Fruit fly (Drosophila melanogaster) whole organism, embryonic: ENCODE data around the gene Tango5.

ENCODE experiments used
- Atf-2 ChIP-seq: fragments of 200-800 bp; sonication (Bioruptor generic); optimal IDR thresholded peaks from 2 replicates; lab custom pipeline; 2016; ENCODE audit warnings: missing biosample characterization, missing genetic modification characterization
- Atf6 ChIP-seq: fragments of 200-800 bp; sonication (Bioruptor generic); IDR thresholded peaks from 2 replicates; pipeline ENCODE4 v1.3.6; 2022; ENCODE audit warnings: missing biosample characterization, missing genetic modification characterization
- Awh ChIP-seq: fragments of 200-800 bp; sonication (Bioruptor generic); IDR thresholded peaks from 2 replicates; pipeline ENCODE4, ENCODE4 v1.3.6; 2022; ENCODE audit warnings: missing biosample characterization, missing genetic modification characterization
- BEAF-32 ChIP-seq: fragments of 200-800 bp; sonication (Bioruptor generic); optimal IDR thresholded peaks from 3 replicates; lab custom pipeline; 2017; ENCODE audit warnings: missing biosample characterization, missing genetic modification characterization, mild to moderate bottlenecking, moderate library complexity, missing genetic modification reagents
- CG10321 ChIP-seq: fragments of 200-800 bp; sonication (Bioruptor generic); IDR thresholded peaks from 2 replicates; pipeline ENCODE4 v1.3.6; 2022; ENCODE audit warnings: missing biosample characterization, missing genetic modification characterization
- CG10366 ChIP-seq: fragments of 200-800 bp; sonication (Bioruptor generic); IDR thresholded peaks from 2 replicates; pipeline ENCODE4 v1.3.6; 2022; ENCODE audit warnings: missing biosample characterization, missing genetic modification characterization
- CG10462 ChIP-seq: fragments of 200-800 bp; sonication (Bioruptor generic); optimal IDR thresholded peaks from 2 replicates; lab custom pipeline; 2016; ENCODE audit warnings: missing biosample characterization, missing genetic modification characterization
- CG11560 ChIP-seq: fragments of 200-800 bp; sonication (Bioruptor generic); IDR thresholded peaks from 3 replicates; pipeline ENCODE4 v1.3.6; 2022; ENCODE audit warnings: missing biosample characterization, missing genetic modification characterization
- CG12236 ChIP-seq: fragments of 200-800 bp; sonication (Bioruptor generic); optimal IDR thresholded peaks from 2 replicates; lab custom pipeline; 2016; ENCODE audit warnings: missing biosample characterization, missing genetic modification characterization
- CG12299 ChIP-seq: fragments of 200-800 bp; sonication (Bioruptor generic); optimal IDR thresholded peaks from 2 replicates; lab custom pipeline; 2018; ENCODE audit warnings: missing biosample characterization, mild to moderate bottlenecking, missing genetic modification characterization
- CG13287 ChIP-seq: fragments of 200-800 bp; sonication (Bioruptor generic); IDR thresholded peaks from 2 replicates; pipeline ENCODE4 v1.3.6; 2022; ENCODE audit warnings: missing biosample characterization, missing genetic modification characterization; ENCODE audit not compliant: partially characterized antibody
- CG13424 ChIP-seq: fragments of 200-800 bp; sonication (Bioruptor generic); optimal IDR thresholded peaks from 2 replicates; lab custom pipeline; 2019; ENCODE audit warnings: missing biosample characterization, mild to moderate bottlenecking, missing genetic modification characterization, moderate library complexity
- CG13894 ChIP-seq: fragments of 200-800 bp; sonication (Bioruptor generic); optimal IDR thresholded peaks from 3 replicates; lab custom pipeline; 2018; ENCODE audit warnings: missing biosample characterization, mild to moderate bottlenecking, missing genetic modification characterization, moderate library complexity
- CG14710 ChIP-seq: fragments of 200-800 bp; sonication (Bioruptor generic); optimal IDR thresholded peaks from 3 replicates; lab custom pipeline; 2019; ENCODE audit warnings: missing biosample characterization, mild to moderate bottlenecking, missing genetic modification characterization, moderate library complexity
- CG17186 ChIP-seq: fragments of 200-800 bp; sonication (Bioruptor generic); optimal IDR thresholded peaks from 3 replicates; lab custom pipeline; 2017; ENCODE audit warnings: missing biosample characterization, missing genetic modification reagents, missing genetic modification characterization
- CG17385 ChIP-seq: fragments of 200-800 bp; sonication (Bioruptor generic); optimal IDR thresholded peaks from 3 replicates; lab custom pipeline; 2018; ENCODE audit warnings: missing biosample characterization, mild to moderate bottlenecking, missing genetic modification characterization
- CG17829 ChIP-seq: fragments of 200-800 bp; optimal IDR thresholded peaks from 2 replicates; lab custom pipeline; 2019; ENCODE audit warnings: missing biosample characterization, mild to moderate bottlenecking, missing genetic modification characterization, moderate library complexity
- CG17912 ChIP-seq: fragments of 200-800 bp; sonication (Bioruptor generic); optimal IDR thresholded peaks from 2 replicates; lab custom pipeline; 2018; ENCODE audit warnings: missing biosample characterization, mild to moderate bottlenecking, missing genetic modification characterization
- CG2889 ChIP-seq: fragments of 200-800 bp; sonication (Bioruptor generic); IDR thresholded peaks from 3 replicates; pipeline ENCODE4 v1.3.6; 2022; ENCODE audit warnings: missing biosample characterization, missing genetic modification characterization
- CG30403 ChIP-seq: fragments of 200-800 bp; sonication (Bioruptor generic); optimal IDR thresholded peaks from 3 replicates; lab custom pipeline; 2016; ENCODE audit warnings: missing biosample characterization, missing genetic modification characterization
- CG31365 ChIP-seq: fragments of 200-800 bp; sonication (Bioruptor generic); optimal IDR thresholded peaks from 2 replicates; lab custom pipeline; 2018; ENCODE audit warnings: missing biosample characterization, mild to moderate bottlenecking, missing genetic modification characterization
- CG31441 ChIP-seq: fragments of 200-800 bp; sonication (Bioruptor generic); IDR thresholded peaks from 2 replicates; pipeline ENCODE4 v1.3.6; 2022; ENCODE audit warnings: missing biosample characterization, missing genetic modification characterization
- CG6254 ChIP-seq: fragments of 200-800 bp; sonication (Bioruptor generic); optimal IDR thresholded peaks from 3 replicates; lab custom pipeline; 2017; ENCODE audit warnings: mild to moderate bottlenecking, missing biosample characterization, missing genetic modification reagents, missing genetic modification characterization
- Chrac-16 ChIP-seq: fragments of 200-800 bp; sonication (Bioruptor generic); optimal IDR thresholded peaks from 3 replicates; lab custom pipeline; 2016; ENCODE audit warnings: missing biosample characterization, missing genetic modification characterization
- CrebB ChIP-seq: fragments of 200-800 bp; sonication (Bioruptor generic); optimal IDR thresholded peaks from 3 replicates; lab custom pipeline; 2018; ENCODE audit warnings: missing biosample characterization, mild to moderate bottlenecking, missing genetic modification characterization
- Dbx ChIP-seq: fragments of 200-800 bp; sonication (Bioruptor generic); IDR thresholded peaks from 3 replicates; pipeline ENCODE4 v1.3.6; 2022; ENCODE audit warnings: missing biosample characterization, missing genetic modification characterization
- Dek ChIP-seq: fragments of 200-800 bp; sonication (Bioruptor generic); optimal IDR thresholded peaks from 3 replicates; lab custom pipeline; 2019; ENCODE audit warnings: missing biosample characterization, mild to moderate bottlenecking, missing genetic modification characterization, moderate library complexity
- Dip3 ChIP-seq: fragments of 200-800 bp; sonication (Bioruptor generic); optimal IDR thresholded peaks from 3 replicates; lab custom pipeline; 2016; ENCODE audit warnings: missing biosample characterization, missing genetic modification characterization
- Dref ChIP-seq: fragments of 200-800 bp; sonication (Bioruptor generic); IDR thresholded peaks from 2 replicates; pipeline ENCODE4 v1.3.6; 2022; ENCODE audit warnings: missing biosample characterization, missing genetic modification characterization
- Elba2 ChIP-seq: fragments of 200-800 bp; sonication (Bioruptor generic); optimal IDR thresholded peaks from 3 replicates; lab custom pipeline; 2016; ENCODE audit warnings: missing biosample characterization, missing genetic modification characterization
- Ets97D ChIP-seq: fragments of 200-800 bp; sonication (Bioruptor generic); optimal IDR thresholded peaks from 3 replicates; lab custom pipeline; 2016; ENCODE audit warnings: missing biosample characterization, missing genetic modification characterization
- Gsc ChIP-seq: fragments of 200-800 bp; sonication (Bioruptor generic); IDR thresholded peaks from 2 replicates; pipeline ENCODE4 v1.3.6; 2022; ENCODE audit warnings: missing biosample characterization, missing genetic modification characterization
- HLH3B ChIP-seq: fragments of 200-800 bp; sonication (Bioruptor generic); IDR thresholded peaks from 2 replicates; pipeline ENCODE4 v1.3.6; 2022; ENCODE audit warnings: missing biosample characterization, missing genetic modification characterization
- Tbp ChIP-seq: fragments of >200 bp; optimal IDR thresholded peaks from 2 replicates; lab custom pipeline; 2018; ENCODE audit warnings: missing biosample characterization, missing genetic modification characterization
- YL-1 ChIP-seq: fragments of 200-800 bp; sonication (Bioruptor generic); optimal IDR thresholded peaks from 3 replicates; lab custom pipeline; 2017; ENCODE audit warnings: missing biosample characterization, mild to moderate bottlenecking, missing genetic modification characterization
- ato ChIP-seq: fragments of 200-800 bp; sonication (Bioruptor generic); IDR thresholded peaks from 2 replicates; pipeline ENCODE4 v1.3.6; 2022; ENCODE audit warnings: missing biosample characterization, missing genetic modification characterization; ENCODE audit not compliant: partially characterized antibody
- cato ChIP-seq: fragments of 200-800 bp; sonication (Bioruptor generic); optimal IDR thresholded peaks from 2 replicates; lab custom pipeline; 2016; ENCODE audit warnings: missing biosample characterization, missing genetic modification characterization, borderline replicate concordance
- gfzf ChIP-seq: fragments of 200-800 bp; sonication (Bioruptor generic); optimal IDR thresholded peaks from 2 replicates; lab custom pipeline; 2016; ENCODE audit warnings: missing biosample characterization, mild to moderate bottlenecking, missing genetic modification characterization, moderate library complexity
- grau ChIP-seq: fragments of 200-800 bp; optimal IDR thresholded peaks from 3 replicates; lab custom pipeline; 2019; ENCODE audit warnings: missing biosample characterization, mild to moderate bottlenecking, missing genetic modification characterization, moderate library complexity
- her ChIP-seq: fragments of 200-800 bp; sonication (Bioruptor generic); optimal IDR thresholded peaks from 2 replicates; lab custom pipeline; 2016; ENCODE audit warnings: missing biosample characterization, missing genetic modification characterization
- nom ChIP-seq: fragments of 200-800 bp; sonication (Bioruptor generic); optimal IDR thresholded peaks from 2 replicates; lab custom pipeline; 2017; ENCODE audit warnings: missing biosample characterization, missing genetic modification characterization, mild to moderate bottlenecking, moderate library complexity, missing genetic modification reagents
- schlank ChIP-seq: fragments of 200-800 bp; sonication (Bioruptor generic); optimal IDR thresholded peaks from 2 replicates; lab custom pipeline; 2018; ENCODE audit warnings: missing biosample characterization, mild to moderate bottlenecking, missing genetic modification characterization
- sim ChIP-seq: fragments of 200-800 bp; sonication (Bioruptor generic); IDR thresholded peaks from 2 replicates; pipeline ENCODE4 v1.3.6; 2022; ENCODE audit warnings: missing biosample characterization, missing genetic modification characterization
- unc-4 ChIP-seq: fragments of 200-800 bp; sonication (Bioruptor generic); IDR thresholded peaks from 2 replicates; pipeline ENCODE4 v1.3.6; 2022; ENCODE audit warnings: missing biosample characterization, missing genetic modification characterization; ENCODE audit not compliant: partially characterized antibody
- unpg ChIP-seq: fragments of 200-800 bp; sonication (Bioruptor generic); optimal IDR thresholded peaks from 3 replicates; lab custom pipeline; 2018; ENCODE audit warnings: missing biosample characterization, mild to moderate bottlenecking, missing genetic modification characterization, moderate library complexity
- vnd ChIP-seq: fragments of 200-800 bp; sonication (Bioruptor generic); IDR thresholded peaks from 3 replicates; pipeline ENCODE4 v1.3.6; 2022; ENCODE audit warnings: missing biosample characterization, missing genetic modification characterization; ENCODE audit not compliant: partially characterized antibody
- z ChIP-seq: fragments of 200-800 bp; sonication (Bioruptor generic); IDR thresholded peaks from 3 replicates; pipeline ENCODE4 v1.3.6; 2022; ENCODE audit warnings: missing biosample characterization, missing genetic modification characterization
- zfh1 ChIP-seq: fragments of 200-800 bp; sonication (Bioruptor generic); IDR thresholded peaks from 3 replicates; pipeline ENCODE4 v1.3.6; 2022; ENCODE audit warnings: missing biosample characterization, missing genetic modification characterization

Gene Tango5

dm6 chrX:10771856-10772592, 7.8 kb upstream of the Tango5 start, which contains the start of gene CG15211 (continued):
- TF ChIP-seq zfh1 = peak; percentile 68; the same call in 2 of the 3 replicates
- TF ChIP-seq CG13287 = peak; percentile 24; the same call in 1 of the 2 replicates
- peak; percentile 47; the same call in 1 of the 2 replicates for TF ChIP-seq Atf6 (GFP tag; lab: Robert Waterston, UW)
- no peak for TF ChIP-seq CG17912
- TF ChIP-seq CG12236 = no peak
- peak; percentile 79 for TF ChIP-seq CG17829 (tag; lab: Kevin White, UChicago)
- no peak for TF ChIP-seq CG17186 (GFP tag; lab: Kevin White, UChicago)
- TF ChIP-seq grau (tag; lab: Kevin White, UChicago) = peak; percentile 79
- no peak for TF ChIP-seq CG31365
- TF ChIP-seq z = peak; percentile 89
- no peak for TF ChIP-seq Gsc (GFP tag; lab: Robert Waterston, UW)
- TF ChIP-seq CG10366 (GFP tag; lab: Robert Waterston, UW) = peak; percentile 41
- TF ChIP-seq Elba2 (GFP tag; lab: Kevin White, UChicago) = no peak
- TF ChIP-seq Atf-2 = no peak
- peak; percentile 60 for TF ChIP-seq CG6254 (GFP tag; lab: Kevin White, UChicago)
- TF ChIP-seq her (GFP tag; lab: Kevin White, UChicago) = no peak
- peak; percentile 75 for TF ChIP-seq nom (GFP tag; lab: Kevin White, UChicago)
- TF ChIP-seq Tbp (GFP tag; lab: Kevin White, UChicago) = no peak
- no peak for TF ChIP-seq gfzf (GFP tag; lab: Kevin White, UChicago)
- no peak for TF ChIP-seq Ets97D (GFP tag; lab: Kevin White, UChicago)
- peak; percentile 78 for TF ChIP-seq CG14710 (tag; lab: Kevin White, UChicago)
- TF ChIP-seq CG13424 (tag; lab: Kevin White, UChicago) = peak; percentile 81
- TF ChIP-seq CG12299 (tag; lab: Kevin White, UChicago) = peak; percentile 68
- peak; percentile 68; the same call in 1 of the 2 replicates for TF ChIP-seq HLH3B
- peak; percentile 8 for TF ChIP-seq CG10462 (GFP tag; lab: Kevin White, UChicago)
- no peak for TF ChIP-seq Dref
- peak; percentile 14 for TF ChIP-seq YL-1 (GFP tag; lab: Kevin White, UChicago)
- TF ChIP-seq CG2889 (GFP tag; lab: Robert Waterston, UW) = no peak
- TF ChIP-seq sim (GFP tag; lab: Robert Waterston, UW) = no peak
- peak; percentile 27 for TF ChIP-seq Dek
- no peak for TF ChIP-seq CG11560
- TF ChIP-seq BEAF-32 (GFP tag; lab: Kevin White, UChicago) = no peak
- TF ChIP-seq cato (GFP tag; lab: Kevin White, UChicago) = peak; percentile 57
- no peak for TF ChIP-seq CG13894
- TF ChIP-seq unpg (GFP tag; lab: Kevin White, UChicago) = peak; percentile 82
- TF ChIP-seq Awh (GFP tag; lab: Robert Waterston, UW) = peak; percentile 55; the same call in 1 of the 2 replicates
- TF ChIP-seq CG17385 = peak; percentile 72
- no peak for TF ChIP-seq Dbx (GFP tag; lab: Robert Waterston, UW)
- peak; percentile 84 for TF ChIP-seq CG31441 (GFP tag; lab: Robert Waterston, UW)
- no peak for TF ChIP-seq Dip3 (GFP tag; lab: Kevin White, UChicago)
- no peak for TF ChIP-seq ato (GFP tag; lab: Robert Waterston, UW)
- TF ChIP-seq CG30403 (GFP tag; lab: Kevin White, UChicago) = peak; percentile 84
- 0 out of 2 replicates have a peak, but pooled peaks have one; percentile 11 for TF ChIP-seq CG10321 (GFP tag; lab: Robert Waterston, UW)
- no peak for TF ChIP-seq vnd (GFP tag; lab: Robert Waterston, UW)
- TF ChIP-seq unc-4 = no peak
- no peak for TF ChIP-seq CrebB (tag; lab: Kevin White, UChicago)
- peak; percentile 65 for TF ChIP-seq Chrac-16 (GFP tag; lab: Kevin White, UChicago)
- TF ChIP-seq schlank (tag; lab: Kevin White, UChicago) = no peak
